Worm (Caenorhabditis elegans) whole organism, L3 larva: ENCODE measurements around the gene nhr-128.
"Not testable (repeated sequence)": the region's sequence is repeated elsewhere in the genome, so short reads cannot be mapped to it uniquely, and the experiment has no call there.

Source experiments
- R02D3.7 ChIP-seq: fragments of 150-350 bp; optimal IDR thresholded peaks from 2 replicates; lab custom pipeline; 2014; ENCODE audit warnings: missing biosample characterization, missing genetic modification characterization
- mml-1 ChIP-seq: fragments of 150-350 bp; sonication (generic microtip); optimal IDR thresholded peaks from 3 replicates; lab custom pipeline; 2014; ENCODE audit warnings: missing biosample characterization, missing genetic modification characterization
- nhr-11 ChIP-seq: fragments of 150-350 bp; optimal IDR thresholded peaks from 2 replicates; lab custom pipeline; 2014; ENCODE audit warnings: missing biosample characterization, missing genetic modification characterization
- nhr-12 ChIP-seq: fragments of 150-350 bp; optimal IDR thresholded peaks from 2 replicates; lab custom pipeline; 2014; ENCODE audit warnings: missing biosample characterization, missing genetic modification characterization
- nhr-237 ChIP-seq: fragments of 150-350 bp; optimal IDR thresholded peaks from 2 replicates; lab custom pipeline; 2014; ENCODE audit warnings: missing biosample characterization, missing genetic modification characterization
- skn-1 ChIP-seq: fragments of 150-350 bp; optimal IDR thresholded peaks from 2 replicates; lab custom pipeline; 2014; ENCODE audit warnings: missing biosample characterization, missing genetic modification characterization

ce11 chrV:2255191-2255590 lies 33.3 kb downstream of the nhr-128 start, which contains the start of gene F41B5.1:
- TF ChIP-seq nhr-11; nhr-237 (tag; lab: Kevin White, UChicago); R02D3.7 (tag; lab: Kevin White, UChicago); nhr-12 (tag; lab: Kevin White, UChicago); mml-1; skn-1 (tag; lab: Kevin White, UChicago): not testable (repeated sequence)
